Worm (Caenorhabditis elegans) whole organism, late embryonic: ENCODE data around the gene F22E5.23.

Source experiments
- ama-1 ChIP-seq: fragments of 150-350 bp; optimal IDR thresholded peaks from 2 replicates; lab custom pipeline; 2014
- ceh-31 ChIP-seq: sonication (generic microtip); optimal IDR thresholded peaks from 2 replicates; lab custom pipeline; 2016; ENCODE audit warnings: missing genetic modification characterization, missing compliant biosample characterization
- ceh-34 ChIP-seq: sonication (generic microtip); optimal IDR thresholded peaks from 2 replicates; lab custom pipeline; 2016; ENCODE audit warnings: mild to moderate bottlenecking, missing genetic modification characterization, missing compliant biosample characterization
- che-1 ChIP-seq: sonication (generic microtip); optimal IDR thresholded peaks from 2 replicates; lab custom pipeline; 2016; ENCODE audit warnings: mild to moderate bottlenecking, missing genetic modification characterization, missing compliant biosample characterization
- eyg-1 ChIP-seq: sonication (generic microtip); optimal IDR thresholded peaks from 2 replicates; lab custom pipeline; 2016; ENCODE audit warnings: missing genotype, missing genetic modification characterization, missing compliant biosample characterization
- fkh-6 ChIP-seq: sonication (generic microtip); optimal IDR thresholded peaks from 2 replicates; lab custom pipeline; 2016; ENCODE audit warnings: missing genetic modification characterization, missing compliant biosample characterization
- hlh-15 ChIP-seq: sonication (generic microtip); optimal IDR thresholded peaks from 2 replicates; lab custom pipeline; 2016; ENCODE audit warnings: missing genetic modification characterization, missing compliant biosample characterization
- lim-6 ChIP-seq: sonication (generic microtip); optimal IDR thresholded peaks from 2 replicates; lab custom pipeline; 2016; ENCODE audit warnings: missing genetic modification characterization, missing compliant biosample characterization
- pag-3 ChIP-seq: sonication (generic microtip); optimal IDR thresholded peaks from 2 replicates; lab custom pipeline; 2016; ENCODE audit warnings: missing compliant biosample characterization, missing genetic modification characterization, borderline replicate concordance
- pha-4 ChIP-seq: fragments of 150-350 bp; optimal IDR thresholded peaks from 2 replicates; lab custom pipeline; 2018; ENCODE audit warnings: missing biosample characterization, missing genetic modification reagents, missing genetic modification characterization
- unc-86 ChIP-seq: sonication (generic microtip); optimal IDR thresholded peaks from 2 replicates; lab custom pipeline; 2016; ENCODE audit warnings: missing genetic modification characterization, missing compliant biosample characterization

DNA sequence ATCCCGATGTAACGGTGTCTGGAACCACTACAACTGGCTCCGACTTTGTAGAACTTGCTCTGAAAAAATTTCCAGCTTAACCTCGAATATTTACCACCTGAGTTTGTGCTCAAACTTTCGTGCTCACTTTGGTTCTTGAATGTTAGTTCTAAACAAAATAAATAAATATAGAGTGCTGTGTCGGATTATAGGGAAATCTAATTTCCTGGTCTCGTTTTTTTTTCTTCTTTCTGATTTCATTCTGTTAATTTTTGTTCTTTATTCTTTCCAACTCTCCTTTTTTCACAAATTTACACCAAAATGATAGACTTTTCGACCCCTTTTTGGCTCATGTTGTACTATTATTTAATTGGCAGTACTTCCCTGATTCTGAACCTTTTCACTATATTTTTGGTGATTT is 11.8 kb upstream of the F22E5.23 start, which contains the start of gene sri-37:
- TF ChIP-seq pha-4 (tag; lab: Kevin White, UChicago) = no peak
- TF ChIP-seq fkh-6 (tag; lab: Kevin White, UChicago) = no peak
- no peak for TF ChIP-seq ama-1
- no peak for TF ChIP-seq unc-86 (tag; lab: Kevin White, UChicago)
- no peak for TF ChIP-seq ceh-31
- TF ChIP-seq lim-6 (tag; lab: Kevin White, UChicago) = no peak
- no peak for TF ChIP-seq eyg-1 (tag; lab: Kevin White, UChicago)
- TF ChIP-seq ceh-34 (tag; lab: Kevin White, UChicago) = no peak
- TF ChIP-seq pag-3 (tag; lab: Kevin White, UChicago) = no peak
- no peak for TF ChIP-seq hlh-15 (tag; lab: Kevin White, UChicago)
- TF ChIP-seq che-1 (tag; lab: Kevin White, UChicago) = no peak
